Fruit fly (Drosophila melanogaster): Measurements from ENCODE around the gene CG32987.

The CG32987 gene

dm6 chr2L:8845931-8846330 is 17.7 kb upstream of the CG32987 start (continued):
- peak; percentile 2 for TF ChIP-seq bigmax (GFP tag; optimal IDR thresholded peaks at IDR 0.05)
- TF ChIP-seq CG11696 (GFP tag; IDR thresholded peaks at IDR 0.05), result peak; percentile 21; the same call in 1 of the 2 replicates
- no peak for TF ChIP-seq sisA (GFP tag; IDR thresholded peaks at IDR 0.05)
- TF ChIP-seq CG33557 (GFP tag; optimal IDR thresholded peaks at IDR 0.05), result peak; percentile 97
- peak; percentile 16 to 52 for TF ChIP-seq Pdp1 (GFP tag; optimal IDR thresholded peaks at IDR 0.05)
- TF ChIP-seq lilli (GFP tag; optimal IDR thresholded peaks at IDR 0.05), result peak; percentile 67
- TF ChIP-seq CG3726 (GFP tag; IDR thresholded peaks at IDR 0.05), result no peak
- peak; percentile 35 for TF ChIP-seq sqz (GFP tag; optimal IDR thresholded peaks at IDR 0.05)
- TF ChIP-seq shn (GFP tag; optimal IDR thresholded peaks at IDR 0.05), result peak; percentile 68
- peak; percentile 45 for TF ChIP-seq CG12071 (GFP tag; optimal IDR thresholded peaks at IDR 0.05)
- no peak for TF ChIP-seq CG10321 (GFP tag; IDR thresholded peaks at IDR 0.05)
- peak; percentile 92 for TF ChIP-seq CG9727 (GFP tag; optimal IDR thresholded peaks at IDR 0.05)
- TF ChIP-seq CG4328 (GFP tag; optimal IDR thresholded peaks at IDR 0.05), result peak; percentile 39
- TF ChIP-seq CG12299 (tag; optimal IDR thresholded peaks at IDR 0.05), result peak; percentile 64
- TF ChIP-seq CG3838 (GFP tag; optimal IDR thresholded peaks at IDR 0.05), result peak; percentile 48
- TF ChIP-seq Sry-δ (GFP tag; optimal IDR thresholded peaks at IDR 0.05), result peak; percentile 29
- TF ChIP-seq CG6654 (GFP tag; optimal IDR thresholded peaks at IDR 0.05), result no peak
- 0 out of 2 replicates have a peak, but pooled peaks have one; percentile 10 for TF ChIP-seq CG43689 (GFP tag; IDR thresholded peaks at IDR 0.05)
- peak; percentile 73 for TF ChIP-seq CG1647 (GFP tag; optimal IDR thresholded peaks at IDR 0.05)
- peak; percentile 55 for TF ChIP-seq HHEX (GFP tag; optimal IDR thresholded peaks at IDR 0.05)
- TF ChIP-seq Gsc (GFP tag; IDR thresholded peaks at IDR 0.05), result no peak
- peak; percentile 56 for TF ChIP-seq CG2712 (tag; optimal IDR thresholded peaks at IDR 0.05)
- TF ChIP-seq Antp (GFP tag; optimal IDR thresholded peaks at IDR 0.05), result peak; percentile 40
- no peak for TF ChIP-seq abd-A (tag; optimal IDR thresholded peaks at IDR 0.05)
- TF ChIP-seq nerfin-1 (tag; optimal IDR thresholded peaks at IDR 0.05), result peak; percentile 26
- peak; percentile 78 for TF ChIP-seq CG17328 (GFP tag; IDR thresholded peaks at IDR 0.05)
- TF ChIP-seq CG9797 (GFP tag; optimal IDR thresholded peaks at IDR 0.05), result no peak
- no peak for TF ChIP-seq TFAM (GFP tag; optimal IDR thresholded peaks at IDR 0.05)
- TF ChIP-seq CG14667 (GFP tag; IDR thresholded peaks at IDR 0.05), result no peak
- TF ChIP-seq Sox100B (GFP tag; optimal IDR thresholded peaks at IDR 0.05), result peak; percentile 22
- peak; percentile 79 for TF ChIP-seq bab2 (GFP tag; optimal IDR thresholded peaks at IDR 0.05)
- no peak for TF ChIP-seq amos (GFP tag; IDR thresholded peaks at IDR 0.05; ENCODE audit: partially characterized antibody)
- no peak for TF ChIP-seq CG17186 (GFP tag; optimal IDR thresholded peaks at IDR 0.05)
- TF ChIP-seq luna (GFP tag; optimal IDR thresholded peaks at IDR 0.05), result no peak
- TF ChIP-seq unpg (GFP tag; optimal IDR thresholded peaks at IDR 0.05), result peak; percentile 83
- TF ChIP-seq odd (GFP tag; optimal IDR thresholded peaks at IDR 0.05), result peak; percentile 87
- peak; percentile 94 for TF ChIP-seq ATbp (GFP tag; optimal IDR thresholded peaks at IDR 0.05)
- peak; percentile 77 for TF ChIP-seq CG2116 (GFP tag; optimal IDR thresholded peaks at IDR 0.05)
- TF ChIP-seq run (tag; optimal IDR thresholded peaks at IDR 0.05), result no peak
- TF ChIP-seq unc-4 (GFP tag; IDR thresholded peaks at IDR 0.05; ENCODE audit: partially characterized antibody), result no peak
- TF ChIP-seq Gug (GFP tag; IDR thresholded peaks at IDR 0.05), result no peak
- peak; percentile 0 for TF ChIP-seq en (GFP tag; optimal IDR thresholded peaks at IDR 0.05)
- peak; percentile 47 for TF ChIP-seq jumu (GFP tag; optimal IDR thresholded peaks at IDR 0.05)
- TF ChIP-seq her (GFP tag; optimal IDR thresholded peaks at IDR 0.05), result peak; percentile 91
- no peak for TF ChIP-seq lmd (GFP tag; IDR thresholded peaks at IDR 0.05)
- TF ChIP-seq Awh (GFP tag; IDR thresholded peaks at IDR 0.05), result peak; percentile 76; the same call in 1 of the 2 replicates
- TF ChIP-seq CG12236 (GFP tag; optimal IDR thresholded peaks at IDR 0.05), result peak; percentile 96
- TF ChIP-seq GATAe (GFP tag; conservative IDR thresholded peaks at IDR 0.05), result no peak
- TF ChIP-seq Lhr (GFP tag; optimal IDR thresholded peaks at IDR 0.05), result peak; percentile 91
- TF ChIP-seq Hey (tag; optimal IDR thresholded peaks at IDR 0.05), result peak; percentile 71
- TF ChIP-seq CG14965 (GFP tag; optimal IDR thresholded peaks at IDR 0.05; ENCODE audit: borderline replicate concordance), result peak; percentile 5

Data from whole organism, embryonic.